Fruit fly (Drosophila melanogaster): ENCODE measurements around the gene CG31650.

CG31650 gene

DNA sequence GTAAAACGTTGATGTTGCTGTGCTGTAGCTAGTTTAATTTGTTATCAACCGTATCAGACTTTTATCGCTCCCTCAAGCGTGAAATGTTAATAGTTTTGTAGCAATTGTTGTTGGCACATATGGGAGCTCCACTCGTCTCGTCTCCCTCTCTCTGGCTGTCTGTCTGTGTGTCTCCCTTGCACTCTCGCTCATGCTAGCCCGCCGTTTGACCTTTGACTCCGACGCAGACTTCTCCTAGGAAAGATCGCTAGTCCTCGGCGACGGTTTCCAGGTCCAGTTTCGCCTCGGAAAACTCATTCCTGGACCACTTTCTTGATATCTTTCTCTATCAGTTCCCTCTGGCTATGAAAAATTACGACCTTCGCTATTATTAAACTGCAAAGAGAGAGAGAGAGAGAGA, 34.7 kb upstream of the CG31650 start:
- TF ChIP-seq Sin3A (optimal IDR thresholded peaks at IDR 0.05) (no peak), ttk (optimal IDR thresholded peaks at IDR 0.05) (no peak), Myc (optimal IDR thresholded peaks at IDR 0.05) (no peak), insv (optimal IDR thresholded peaks at IDR 0.05) (no peak), psq (optimal IDR thresholded peaks at IDR 0.05) (no peak), h (optimal IDR thresholded peaks at IDR 0.05) (no peak)

- TF ChIP-seq h (optimal IDR thresholded peaks at IDR 0.05) (no peak), ttk (optimal IDR thresholded peaks at IDR 0.05) (no peak), insv (optimal IDR thresholded peaks at IDR 0.05) (no peak), Myc (optimal IDR thresholded peaks at IDR 0.05) (no peak), psq (optimal IDR thresholded peaks at IDR 0.05) (no peak), Sin3A (optimal IDR thresholded peaks at IDR 0.05) (no peak)
These were observed 27.8 kb upstream of the CG31650 start for dm6 chr2L:5072357-5072756.

dm6 chr2L:5070797-5071579, 26.5 kb upstream of the CG31650 start, which contains the start of gene RpL37A:
Gene RpL37A, plus strand, starts transcription at chr2L:5070957.
- no peak for TF ChIP-seq Sin3A (optimal IDR thresholded peaks at IDR 0.05)
- TF ChIP-seq psq (optimal IDR thresholded peaks at IDR 0.05), result no peak
- no peak for TF ChIP-seq insv (optimal IDR thresholded peaks at IDR 0.05)

DNA sequence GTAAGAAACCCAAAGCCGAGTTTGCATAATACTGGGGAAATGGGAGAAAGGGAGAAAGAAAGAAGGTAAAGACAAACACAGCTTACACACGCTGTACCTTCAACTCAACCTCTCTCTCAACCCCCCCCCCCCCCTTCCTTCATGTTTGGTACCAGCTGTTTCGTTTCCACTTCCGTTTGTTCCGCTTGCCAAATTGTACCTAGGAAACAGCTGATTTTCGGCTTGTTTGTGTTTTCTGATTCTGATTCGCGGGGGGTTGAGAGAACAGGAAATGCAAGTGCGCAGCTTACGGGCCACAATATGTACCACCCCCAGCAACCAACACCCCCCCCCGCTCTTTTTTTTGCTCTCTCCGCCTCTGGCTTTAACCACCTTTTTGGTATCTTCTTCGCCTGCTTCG, 19.4 kb upstream of the CG31650 start:
- TF ChIP-seq insv (optimal IDR thresholded peaks at IDR 0.05), result no peak
- TF ChIP-seq h (optimal IDR thresholded peaks at IDR 0.05), result no peak
- no peak for TF ChIP-seq ttk (optimal IDR thresholded peaks at IDR 0.05)
- TF ChIP-seq Myc (optimal IDR thresholded peaks at IDR 0.05), result no peak
- no peak for TF ChIP-seq psq (optimal IDR thresholded peaks at IDR 0.05)
- TF ChIP-seq Sin3A (optimal IDR thresholded peaks at IDR 0.05), result no peak

dm6 chr2L:5062799-5063404, 18.4 kb upstream of the CG31650 start:
- no peak for TF ChIP-seq Myc (optimal IDR thresholded peaks at IDR 0.05)
- no peak for TF ChIP-seq insv (optimal IDR thresholded peaks at IDR 0.05)
- no peak for TF ChIP-seq ttk (optimal IDR thresholded peaks at IDR 0.05)
- no peak for TF ChIP-seq h (optimal IDR thresholded peaks at IDR 0.05)
- no peak for TF ChIP-seq Sin3A (optimal IDR thresholded peaks at IDR 0.05)
- TF ChIP-seq psq (optimal IDR thresholded peaks at IDR 0.05), result no peak

- no peak for TF ChIP-seq Myc (optimal IDR thresholded peaks at IDR 0.05)
- no peak for TF ChIP-seq h (optimal IDR thresholded peaks at IDR 0.05)
These were observed 16.5 kb upstream of the CG31650 start for dm6 chr2L:5060952-5061478.

DNA sequence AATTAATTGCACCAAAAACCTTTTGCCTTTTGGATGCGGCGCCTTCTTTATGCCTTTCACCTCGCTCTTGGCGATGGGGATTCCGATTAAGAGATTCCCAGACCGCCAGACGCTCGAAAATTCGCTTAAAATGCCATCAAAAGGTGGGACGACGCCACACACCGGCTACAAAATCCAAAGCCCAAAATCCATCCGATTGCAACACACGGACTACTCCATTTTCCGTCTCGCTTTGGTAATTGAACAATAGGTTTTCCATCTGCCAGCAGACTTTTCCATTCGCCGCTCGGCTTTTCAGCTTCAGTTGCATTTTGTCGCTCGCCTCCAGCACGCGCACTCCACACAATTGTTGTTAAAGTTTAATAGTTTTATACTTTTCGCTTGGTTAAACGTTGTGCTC, 16.0 kb upstream of the CG31650 start, which contains the start of gene qtc:
qtc (plus strand) TSS at position 301 of the 400 bp plus-strand sequence.
- TF ChIP-seq insv (optimal IDR thresholded peaks at IDR 0.05) (no peak), Sin3A (optimal IDR thresholded peaks at IDR 0.05) (no peak)

- TF ChIP-seq Myc (optimal IDR thresholded peaks at IDR 0.05), result no peak
- TF ChIP-seq psq (optimal IDR thresholded peaks at IDR 0.05), result no peak
- no peak for TF ChIP-seq ttk (optimal IDR thresholded peaks at IDR 0.05)
- no peak for TF ChIP-seq Sin3A (optimal IDR thresholded peaks at IDR 0.05)
- TF ChIP-seq insv (optimal IDR thresholded peaks at IDR 0.05), result no peak
- no peak for TF ChIP-seq h (optimal IDR thresholded peaks at IDR 0.05)
These were observed 15.2 kb upstream of the CG31650 start, which contains the start of gene Rpn11 for dm6 chr2L:5059645-5060254. Gene Rpn11, minus strand, starts transcription at chr2L:5059790.

DNA sequence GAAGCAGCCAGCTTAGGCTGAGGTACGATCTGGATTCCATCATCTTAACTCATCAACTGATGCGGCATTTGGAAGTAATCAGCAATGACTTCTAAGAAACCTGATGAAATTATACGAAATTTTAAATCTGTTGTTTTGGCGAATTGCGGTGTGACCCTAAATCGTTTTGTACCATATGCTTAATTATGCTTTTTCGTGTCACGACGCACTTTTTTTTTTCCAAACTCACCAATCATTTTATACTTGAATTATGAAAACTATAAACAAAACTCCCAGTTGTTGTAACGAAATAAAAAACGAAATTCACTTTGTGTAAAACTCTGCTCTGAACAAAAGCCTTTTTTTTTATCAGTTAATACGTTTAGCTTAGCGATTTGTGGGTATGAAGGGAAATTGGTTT, 13.6 kb upstream of the CG31650 start, which contains the start of gene Nepl3:
Nepl3 (minus strand) TSS at position 155 of the 400 bp plus-strand sequence.
- no peak for TF ChIP-seq h (optimal IDR thresholded peaks at IDR 0.05)
- no peak for TF ChIP-seq psq (optimal IDR thresholded peaks at IDR 0.05)
- TF ChIP-seq insv (optimal IDR thresholded peaks at IDR 0.05), result no peak
- TF ChIP-seq Sin3A (optimal IDR thresholded peaks at IDR 0.05), result no peak
- no peak for TF ChIP-seq Myc (optimal IDR thresholded peaks at IDR 0.05)
- no peak for TF ChIP-seq ttk (optimal IDR thresholded peaks at IDR 0.05)

dm6 chr2L:5055528-5055927, 11.0 kb upstream of the CG31650 start:
- TF ChIP-seq h (optimal IDR thresholded peaks at IDR 0.05), result no peak
- TF ChIP-seq Sin3A (optimal IDR thresholded peaks at IDR 0.05), result no peak
- TF ChIP-seq psq (optimal IDR thresholded peaks at IDR 0.05), result no peak
- no peak for TF ChIP-seq insv (optimal IDR thresholded peaks at IDR 0.05)
- TF ChIP-seq Myc (optimal IDR thresholded peaks at IDR 0.05), result no peak
- no peak for TF ChIP-seq ttk (optimal IDR thresholded peaks at IDR 0.05)

- no peak for TF ChIP-seq Myc (optimal IDR thresholded peaks at IDR 0.05)
- no peak for TF ChIP-seq h (optimal IDR thresholded peaks at IDR 0.05)
- no peak for TF ChIP-seq Sin3A (optimal IDR thresholded peaks at IDR 0.05)
- TF ChIP-seq psq (optimal IDR thresholded peaks at IDR 0.05), result no peak
- TF ChIP-seq insv (optimal IDR thresholded peaks at IDR 0.05), result no peak
- no peak for TF ChIP-seq ttk (optimal IDR thresholded peaks at IDR 0.05)
These were observed 10.4 kb upstream of the CG31650 start, which contains the start of the genes CG14036 and His3.3A for dm6 chr2L:5054953-5055352. Gene CG14036, minus strand, starts transcription at chr2L:5055016. Gene His3.3A, plus strand, starts transcription at chr2L:5055058.

- no peak for TF ChIP-seq Myc (optimal IDR thresholded peaks at IDR 0.05)
- TF ChIP-seq ttk (optimal IDR thresholded peaks at IDR 0.05), result no peak
- TF ChIP-seq Sin3A (optimal IDR thresholded peaks at IDR 0.05), result no peak
- TF ChIP-seq insv (optimal IDR thresholded peaks at IDR 0.05), result no peak
- TF ChIP-seq psq (optimal IDR thresholded peaks at IDR 0.05), result no peak
- no peak for TF ChIP-seq h (optimal IDR thresholded peaks at IDR 0.05)
These were observed 8.5 kb upstream of the CG31650 start, which contains the start of gene eIF3h for dm6 chr2L:5052994-5053393. Gene eIF3h, minus strand, starts transcription at chr2L:5053094.
